Worm (Caenorhabditis elegans) whole organism, L3 larva: Measurements from ENCODE around the gene nspc-18.

Source experiments
- ZK546.5 ChIP-seq: sonication (generic microtip); optimal IDR thresholded peaks from 2 replicates; lab custom pipeline; 2017; ENCODE audit warnings: missing biosample characterization, missing genetic modification characterization
- ama-1 ChIP-seq: fragments of 150-350 bp; optimal IDR thresholded peaks from 2 replicates; lab custom pipeline; 2018
- ceh-28 ChIP-seq: fragments of 150-350 bp; optimal IDR thresholded peaks from 2 replicates; lab custom pipeline; 2014; ENCODE audit warnings: missing biosample characterization, missing genetic modification reagents, missing genetic modification characterization
- ceh-82 ChIP-seq: fragments of 150-350 bp; optimal IDR thresholded peaks from 2 replicates; lab custom pipeline; 2014; ENCODE audit warnings: missing biosample characterization, missing genetic modification characterization
- ceh-9 ChIP-seq: sonication (generic microtip); optimal IDR thresholded peaks from 2 replicates; lab custom pipeline; 2018; ENCODE audit warnings: missing biosample characterization, missing genetic modification characterization
- daf-12 ChIP-seq: fragments of 150-350 bp; optimal IDR thresholded peaks from 2 replicates; lab custom pipeline; 2014; ENCODE audit warnings: missing biosample characterization, missing genetic modification reagents, missing genetic modification characterization
- egl-27 ChIP-seq: sonication (generic microtip); optimal IDR thresholded peaks from 4 replicates; lab custom pipeline; 2017; ENCODE audit warnings: missing biosample characterization, missing genetic modification reagents, missing genetic modification characterization
- egl-5 ChIP-seq: fragments of 150-350 bp; optimal IDR thresholded peaks from 2 replicates; lab custom pipeline; 2017; ENCODE audit warnings: missing biosample characterization, missing genetic modification reagents, missing genetic modification characterization, inconsistent platforms
- elt-1 ChIP-seq: fragments of 150-350 bp; optimal IDR thresholded peaks from 2 replicates; lab custom pipeline; 2014; ENCODE audit warnings: missing biosample characterization, missing genetic modification characterization
- elt-2 ChIP-seq: sonication (generic microtip); optimal IDR thresholded peaks from 2 replicates; lab custom pipeline; 2016; ENCODE audit warnings: missing genetic modification reagents, mild to moderate bottlenecking, missing genetic modification characterization, missing compliant biosample characterization
- elt-3 ChIP-seq, 3 experiments: fragments of 150-350 bp in 1 of 3; sonication (generic microtip) in 2 of 3; optimal IDR thresholded peaks; 2 replicates in 2 of 3; 4 replicates in 1 of 3; lab custom pipeline; 2014 to 2017; ENCODE audit warnings: missing biosample characterization in 3 of 3, missing genetic modification characterization in 3 of 3
- eor-1 ChIP-seq, 2 experiments: fragments of 150-350 bp; optimal IDR thresholded peaks; 2 replicates each; lab custom pipeline; 2014 to 2018; ENCODE audit warnings: missing biosample characterization in 2 of 2, missing genetic modification characterization in 2 of 2
- fkh-10 ChIP-seq: sonication (generic microtip); optimal IDR thresholded peaks from 2 replicates; lab custom pipeline; 2017; ENCODE audit warnings: missing biosample characterization, missing genetic modification reagents, missing genetic modification characterization
- fkh-2 ChIP-seq: fragments of 150-350 bp; optimal IDR thresholded peaks from 2 replicates; lab custom pipeline; 2014; ENCODE audit warnings: missing biosample characterization, missing genetic modification reagents, missing genetic modification characterization
- fos-1 ChIP-seq: fragments of 150-350 bp; optimal IDR thresholded peaks from 2 replicates; lab custom pipeline; 2014; ENCODE audit warnings: missing biosample characterization, missing genetic modification characterization
- hmg-11 ChIP-seq: sonication (generic microtip); optimal IDR thresholded peaks from 2 replicates; lab custom pipeline; 2016; ENCODE audit warnings: missing genetic modification characterization, missing compliant biosample characterization
- jun-1 ChIP-seq: fragments of 150-350 bp; optimal IDR thresholded peaks from 2 replicates; lab custom pipeline; 2014; ENCODE audit warnings: missing biosample characterization, missing genetic modification reagents, missing genetic modification characterization
- lin-15B ChIP-seq: fragments of 150-350 bp; optimal IDR thresholded peaks from 2 replicates; lab custom pipeline; 2014; ENCODE audit warnings: missing biosample characterization, missing genetic modification characterization
- lin-39 ChIP-seq: fragments of 150-350 bp; optimal IDR thresholded peaks from 2 replicates; lab custom pipeline; 2018; ENCODE audit warnings: missing biosample characterization, missing genetic modification reagents, missing genetic modification characterization
- mml-1 ChIP-seq: fragments of 150-350 bp; sonication (generic microtip); optimal IDR thresholded peaks from 3 replicates; lab custom pipeline; 2014; ENCODE audit warnings: missing biosample characterization, missing genetic modification characterization
- nfya-1 ChIP-seq: sonication (generic microtip); optimal IDR thresholded peaks from 2 replicates; lab custom pipeline; 2017; ENCODE audit warnings: missing genetic modification characterization, mild to moderate bottlenecking, missing compliant biosample characterization, antibody characterized with exemption, moderate library complexity; ENCODE audit not compliant: insufficient read depth
- nhr-11 ChIP-seq: fragments of 150-350 bp; optimal IDR thresholded peaks from 2 replicates; lab custom pipeline; 2014; ENCODE audit warnings: missing biosample characterization, missing genetic modification characterization
- nhr-12 ChIP-seq: fragments of 150-350 bp; optimal IDR thresholded peaks from 2 replicates; lab custom pipeline; 2014; ENCODE audit warnings: missing biosample characterization, missing genetic modification characterization
- nhr-23 ChIP-seq: fragments of 150-350 bp; optimal IDR thresholded peaks from 2 replicates; lab custom pipeline; 2014; ENCODE audit warnings: missing biosample characterization, missing genetic modification reagents, missing genetic modification characterization
- nhr-237 ChIP-seq: fragments of 150-350 bp; optimal IDR thresholded peaks from 2 replicates; lab custom pipeline; 2014; ENCODE audit warnings: missing biosample characterization, missing genetic modification characterization
- nhr-25 ChIP-seq: sonication (generic microtip); optimal IDR thresholded peaks from 2 replicates; lab custom pipeline; 2017; ENCODE audit warnings: missing biosample characterization, missing genetic modification characterization
- nhr-28 ChIP-seq: fragments of 150-350 bp; optimal IDR thresholded peaks from 2 replicates; lab custom pipeline; 2014; ENCODE audit warnings: missing biosample characterization, missing genetic modification characterization
- nhr-43 ChIP-seq: sonication (generic microtip); optimal IDR thresholded peaks from 2 replicates; lab custom pipeline; 2016; ENCODE audit warnings: mild to moderate bottlenecking, missing genetic modification characterization, missing compliant biosample characterization; ENCODE audit not compliant: poor library complexity, severe bottlenecking
- nhr-67 ChIP-seq: fragments of 150-350 bp; optimal IDR thresholded peaks from 2 replicates; lab custom pipeline; 2014; ENCODE audit warnings: missing biosample characterization, missing genetic modification characterization
- nhr-76 ChIP-seq: fragments of 150-350 bp; sonication (generic microtip); optimal IDR thresholded peaks from 5 replicates; lab custom pipeline; 2014; ENCODE audit warnings: missing biosample characterization, missing genetic modification characterization
- nhr-77 ChIP-seq: fragments of 150-350 bp; optimal IDR thresholded peaks from 2 replicates; lab custom pipeline; 2014; ENCODE audit warnings: missing biosample characterization, missing genetic modification characterization
- pha-4 ChIP-seq: fragments of 150-350 bp; optimal IDR thresholded peaks from 2 replicates; lab custom pipeline; 2014; ENCODE audit warnings: missing biosample characterization, missing genetic modification reagents, missing genetic modification characterization
- pqm-1 ChIP-seq: fragments of 150-350 bp; optimal IDR thresholded peaks from 2 replicates; lab custom pipeline; 2017; ENCODE audit warnings: missing biosample characterization, missing genetic modification characterization, inconsistent platforms
- sea-2 ChIP-seq: fragments of 150-350 bp; sonication (generic microtip); optimal IDR thresholded peaks from 4 replicates; lab custom pipeline; 2014; ENCODE audit warnings: missing biosample characterization, missing genetic modification reagents, missing genetic modification characterization
- skn-1 ChIP-seq: fragments of 150-350 bp; optimal IDR thresholded peaks from 2 replicates; lab custom pipeline; 2014; ENCODE audit warnings: missing biosample characterization, missing genetic modification characterization
- snpc-4 ChIP-seq: fragments of 150-350 bp; optimal IDR thresholded peaks from 2 replicates; lab custom pipeline; 2014; ENCODE audit warnings: missing biosample characterization, missing genetic modification characterization
- tbx-2 ChIP-seq: sonication (generic microtip); optimal IDR thresholded peaks from 2 replicates; lab custom pipeline; 2016; ENCODE audit warnings: mild to moderate bottlenecking, missing genetic modification characterization, missing compliant biosample characterization
- unc-39 ChIP-seq: sonication (generic microtip); optimal IDR thresholded peaks from 4 replicates; lab custom pipeline; 2017; ENCODE audit warnings: missing biosample characterization, missing genetic modification characterization
- unc-62 ChIP-seq: fragments of 150-350 bp; sonication (generic microtip); optimal IDR thresholded peaks from 4 replicates; lab custom pipeline; 2014; ENCODE audit warnings: missing biosample characterization, missing genetic modification reagents, missing genetic modification characterization
- zag-1 ChIP-seq: fragments of 150-350 bp; optimal IDR thresholded peaks from 2 replicates; lab custom pipeline; 2014; ENCODE audit warnings: missing biosample characterization, missing genetic modification characterization
- ztf-11 ChIP-seq: fragments of 150-350 bp; optimal IDR thresholded peaks from 2 replicates; lab custom pipeline; 2014; ENCODE audit warnings: missing biosample characterization, missing genetic modification characterization
- ztf-4 ChIP-seq: fragments of 150-350 bp; optimal IDR thresholded peaks from 2 replicates; lab custom pipeline; 2014; ENCODE audit warnings: missing biosample characterization, missing genetic modification characterization

The nspc-18 gene

ce11 chrX:14492441-14492840, 35.0 kb downstream of the nspc-18 start:
- TF ChIP-seq snpc-4 (tag; lab: Kevin White, UChicago) (no peak), ama-1 (lab: Kevin White, UChicago) (no peak), unc-39 (tag; lab: Kevin White, UChicago) (no peak), nhr-25 (no peak), egl-5 (tag; lab: Kevin White, UChicago) (no peak), nhr-237 (tag; lab: Kevin White, UChicago) (no peak), zag-1 (tag; lab: Kevin White, UChicago) (no peak), fos-1 (tag; lab: Kevin White, UChicago) (no peak), pha-4 (tag; lab: Kevin White, UChicago) (no peak), nhr-23 (no peak), ztf-4 (no peak), eor-1 (tag; optimal IDR thresholded peaks at IDR 0.05; lab: Kevin White, UChicago) (no peak)
- TF ChIP-seq, all 47 proteins: peak for 0

DNA sequence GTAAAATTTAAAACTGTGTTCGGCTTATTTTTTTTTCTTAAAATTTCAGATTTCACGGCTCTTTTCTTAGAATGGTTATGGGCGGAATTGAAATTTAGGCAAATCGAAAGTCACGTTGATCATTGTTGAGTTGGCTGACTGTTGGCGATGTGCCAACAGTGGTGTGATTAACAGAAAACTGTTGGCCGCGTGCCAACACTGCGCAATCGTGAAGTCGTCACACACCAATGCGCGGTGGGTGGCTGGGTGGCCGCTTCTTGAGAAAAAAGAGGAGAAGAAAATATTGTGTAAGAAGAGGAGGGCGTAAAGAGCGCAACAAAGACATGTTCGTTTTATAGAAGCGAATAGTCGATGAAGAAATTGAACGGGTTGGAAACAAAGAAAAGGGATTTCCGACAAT, 36.4 kb downstream of the nspc-18 start:
- TF ChIP-seq nhr-11 (tag; lab: Kevin White, UChicago) (no peak), zag-1 (tag; lab: Kevin White, UChicago) (no peak), tbx-2 (tag; lab: Kevin White, UChicago) (no peak), unc-62 (GFP tag; lab: Kevin White, UChicago) (no peak), nhr-23 (no peak), nhr-237 (tag; lab: Kevin White, UChicago) (no peak), nhr-43 (tag; lab: Kevin White, UChicago) (no peak), pha-4 (tag; lab: Kevin White, UChicago) (peak; percentile 18), eor-1 (tag; optimal IDR thresholded peaks at IDR 0.05; lab: Kevin White, UChicago) (no peak), egl-5 (tag; lab: Kevin White, UChicago) (no peak), ceh-9 (tag; lab: Kevin White, UChicago) (no peak), snpc-4 (tag; lab: Kevin White, UChicago) (no peak), skn-1 (tag; lab: Kevin White, UChicago) (no peak), fkh-10 (GFP tag; lab: Kevin White, UChicago) (no peak), elt-3 (tag; optimal IDR thresholded peaks at IDR 0.05; lab: Kevin White, UChicago) (no peak), egl-27 (tag; lab: Kevin White, UChicago) (no peak), lin-39 (tag; lab: Kevin White, UChicago) (peak; percentile 7), elt-1 (tag; lab: Kevin White, UChicago) (peak; percentile 39), nhr-28 (tag; lab: Kevin White, UChicago) (no peak), ztf-4 (no peak), ama-1 (lab: Kevin White, UChicago) (peak; percentile 63), sea-2 (GFP tag; lab: Kevin White, UChicago) (no peak), ZK546.5 (tag; lab: Kevin White, UChicago) (no peak), jun-1 (tag; lab: Kevin White, UChicago) (no peak), elt-2 (tag; lab: Kevin White, UChicago) (no peak), mml-1 (tag; lab: Kevin White, UChicago) (no peak), nhr-25 (peak; percentile 5), ceh-28 (tag; lab: Kevin White, UChicago) (no peak), ceh-82 (tag; lab: Kevin White, UChicago) (no peak), nhr-77 (no peak), nhr-76 (no peak), fkh-2 (no peak), daf-12 (no peak), pqm-1 (tag; lab: Kevin White, UChicago) (no peak), ztf-11 (tag; lab: Kevin White, UChicago) (no peak), unc-39 (tag; lab: Kevin White, UChicago) (no peak), nfya-1 (peak; percentile 31), hmg-11 (tag; lab: Kevin White, UChicago) (peak; percentile 41)

ce11 chrX:14490486-14490885, 37.0 kb downstream of the nspc-18 start:
- TF ChIP-seq elt-1 (tag; lab: Kevin White, UChicago) (no peak), fkh-2 (no peak), ceh-9 (tag; lab: Kevin White, UChicago) (no peak), nhr-43 (tag; lab: Kevin White, UChicago) (no peak), fkh-10 (GFP tag; lab: Kevin White, UChicago) (no peak), nhr-12 (tag; lab: Kevin White, UChicago) (no peak), nhr-11 (tag; lab: Kevin White, UChicago) (no peak), lin-15B (tag; lab: Kevin White, UChicago) (no peak), ztf-4 (no peak), egl-27 (tag; lab: Kevin White, UChicago) (no peak), unc-39 (tag; lab: Kevin White, UChicago) (no peak), ztf-11 (tag; lab: Kevin White, UChicago) (no peak), unc-62 (GFP tag; lab: Kevin White, UChicago) (no peak), skn-1 (tag; lab: Kevin White, UChicago) (no peak), nhr-237 (tag; lab: Kevin White, UChicago) (no peak), nhr-67 (no peak), ZK546.5 (tag; lab: Kevin White, UChicago) (no peak)
